Fruit fly (Drosophila melanogaster) whole organism, embryonic: Measurements from ENCODE around the gene Obp99c.

Source experiments
- Abd-B ChIP-seq: fragments of 200-800 bp; sonication (Bioruptor generic); optimal IDR thresholded peaks from 2 replicates; lab custom pipeline; 2018; ENCODE audit warnings: missing biosample characterization, mild to moderate bottlenecking, missing genetic modification characterization, moderate library complexity
- Aef1 ChIP-seq: fragments of 200-800 bp; sonication (Bioruptor generic); IDR thresholded peaks from 3 replicates; pipeline ENCODE4 v1.3.6; 2022; ENCODE audit warnings: missing biosample characterization, missing genetic modification characterization
- B-H1 ChIP-seq: fragments of 200-800 bp; sonication (Bioruptor generic); IDR thresholded peaks from 3 replicates; pipeline ENCODE4 v1.3.6; 2022; ENCODE audit warnings: missing biosample characterization, missing genetic modification characterization
- CG12942 ChIP-seq: fragments of 200-800 bp; sonication (Bioruptor generic); optimal IDR thresholded peaks from 3 replicates; lab custom pipeline; 2016; ENCODE audit warnings: missing biosample characterization, missing genetic modification characterization
- CG16815 ChIP-seq: fragments of 200-800 bp; sonication (Bioruptor generic); optimal IDR thresholded peaks from 3 replicates; lab custom pipeline; 2017; ENCODE audit warnings: missing biosample characterization, mild to moderate bottlenecking, missing genetic modification characterization
- CG17568 ChIP-seq: fragments of 200-800 bp; sonication (Bioruptor generic); optimal IDR thresholded peaks from 2 replicates; lab custom pipeline; 2018; ENCODE audit warnings: missing biosample characterization, mild to moderate bottlenecking, missing genetic modification characterization, moderate library complexity
- CG17612 ChIP-seq: fragments of 200-800 bp; sonication (Bioruptor generic); IDR thresholded peaks from 2 replicates; pipeline ENCODE4 v1.3.6; 2022; ENCODE audit warnings: missing biosample characterization, missing genetic modification characterization
- CG18599 ChIP-seq: fragments of 200-800 bp; sonication (Bioruptor generic); optimal IDR thresholded peaks from 3 replicates; lab custom pipeline; 2017; ENCODE audit warnings: missing biosample characterization, missing genetic modification characterization, mild to moderate bottlenecking, moderate library complexity, missing genetic modification reagents
- CG30020 ChIP-seq: fragments of 200-800 bp; optimal IDR thresholded peaks from 2 replicates; lab custom pipeline; 2019; ENCODE audit warnings: missing biosample characterization, mild to moderate bottlenecking, missing genetic modification characterization, moderate library complexity
- CG31224 ChIP-seq: fragments of 200-800 bp; sonication (Bioruptor generic); IDR thresholded peaks from 2 replicates; pipeline ENCODE4 v1.3.6; 2022; ENCODE audit warnings: missing biosample characterization, missing genetic modification characterization
- CG34422 ChIP-seq: fragments of 200-800 bp; sonication (Bioruptor generic); IDR thresholded peaks from 3 replicates; pipeline ENCODE4 v1.3.6; 2022; ENCODE audit warnings: missing biosample characterization, missing genetic modification characterization
- CG4360 ChIP-seq: fragments of 200-800 bp; sonication (Bioruptor generic); IDR thresholded peaks from 2 replicates; pipeline ENCODE4 v1.3.6; 2022; ENCODE audit warnings: missing biosample characterization, missing genetic modification characterization
- CG43689 ChIP-seq: fragments of 200-800 bp; sonication (Bioruptor generic); IDR thresholded peaks from 2 replicates; pipeline ENCODE4 v1.3.6; 2022; ENCODE audit warnings: missing biosample characterization, missing genetic modification characterization
- CG6254 ChIP-seq: fragments of 200-800 bp; sonication (Bioruptor generic); optimal IDR thresholded peaks from 3 replicates; lab custom pipeline; 2017; ENCODE audit warnings: mild to moderate bottlenecking, missing biosample characterization, missing genetic modification reagents, missing genetic modification characterization
- CG6683 ChIP-seq: fragments of 200-800 bp; sonication (Bioruptor generic); optimal IDR thresholded peaks from 2 replicates; lab custom pipeline; 2017; ENCODE audit warnings: missing biosample characterization, mild to moderate bottlenecking, missing genetic modification characterization, missing genetic modification reagents
- CG6765 ChIP-seq: fragments of 200-800 bp; sonication (Bioruptor generic); optimal IDR thresholded peaks from 3 replicates; lab custom pipeline; 2017; ENCODE audit warnings: missing biosample characterization, mild to moderate bottlenecking, missing genetic modification characterization
- CG6813 ChIP-seq: fragments of 200-800 bp; sonication (Bioruptor generic); optimal IDR thresholded peaks from 2 replicates; lab custom pipeline; 2017; ENCODE audit warnings: missing biosample characterization, missing genetic modification characterization, mild to moderate bottlenecking, moderate library complexity, missing genetic modification reagents
- CG8388 ChIP-seq: fragments of 200-800 bp; sonication (Bioruptor generic); optimal IDR thresholded peaks from 2 replicates; lab custom pipeline; 2019; ENCODE audit warnings: missing biosample characterization, mild to moderate bottlenecking, missing genetic modification characterization, moderate library complexity
- CG8478 ChIP-seq: fragments of >200 bp; optimal IDR thresholded peaks from 2 replicates; lab custom pipeline; 2018
- Gug ChIP-seq: fragments of 200-800 bp; sonication (Bioruptor generic); IDR thresholded peaks from 4 replicates; pipeline ENCODE4 v1.3.6; 2022; ENCODE audit warnings: missing biosample characterization, missing genetic modification characterization
- HHEX ChIP-seq: fragments of 200-800 bp; sonication (Bioruptor generic); optimal IDR thresholded peaks from 3 replicates; lab custom pipeline; 2017; ENCODE audit warnings: missing biosample characterization, mild to moderate bottlenecking, missing genetic modification characterization, missing genetic modification reagents
- HLH54F ChIP-seq: fragments of 200-800 bp; sonication (Bioruptor generic); optimal IDR thresholded peaks from 3 replicates; lab custom pipeline; 2016; ENCODE audit warnings: missing biosample characterization, missing genetic modification characterization
- HLHmδ ChIP-seq: fragments of 200-800 bp; sonication (Bioruptor generic); optimal IDR thresholded peaks from 2 replicates; lab custom pipeline; 2018; ENCODE audit warnings: missing biosample characterization, mild to moderate bottlenecking, missing genetic modification characterization, moderate library complexity
- Hand ChIP-seq: fragments of 200-800 bp; sonication (Bioruptor generic); optimal IDR thresholded peaks from 2 replicates; lab custom pipeline; 2017; ENCODE audit warnings: mild to moderate bottlenecking, missing biosample characterization, missing genetic modification reagents, missing genetic modification characterization
- NC2α ChIP-seq: fragments of 200-800 bp; sonication (Bioruptor generic); optimal IDR thresholded peaks from 2 replicates; lab custom pipeline; 2016; ENCODE audit warnings: missing biosample characterization, missing genetic modification characterization
- Nf-YA ChIP-seq: fragments of 200-800 bp; sonication (Bioruptor generic); IDR thresholded peaks from 2 replicates; pipeline ENCODE4 v1.3.6; 2022; ENCODE audit warnings: missing biosample characterization, missing genetic modification characterization
- Opbp ChIP-seq: fragments of 200-800 bp; sonication (Bioruptor generic); IDR thresholded peaks from 3 replicates; pipeline ENCODE4 v1.3.6; 2022; ENCODE audit warnings: missing biosample characterization, missing genetic modification characterization; ENCODE audit not compliant: partially characterized antibody
- Rx ChIP-seq: fragments of 200-800 bp; sonication (Bioruptor generic); IDR thresholded peaks from 2 replicates; pipeline ENCODE4 v1.3.6; 2022; ENCODE audit warnings: missing biosample characterization, missing genetic modification characterization
- Sox102F ChIP-seq: fragments of 200-800 bp; sonication (Bioruptor generic); optimal IDR thresholded peaks from 2 replicates; lab custom pipeline; 2018; ENCODE audit warnings: missing biosample characterization, mild to moderate bottlenecking, missing genetic modification characterization, moderate library complexity
- Sry-δ ChIP-seq: fragments of 200-800 bp; sonication (Bioruptor generic); optimal IDR thresholded peaks from 2 replicates; lab custom pipeline; 2016; ENCODE audit warnings: missing biosample characterization, missing genetic modification characterization
- bcd ChIP-seq: fragments of 200-800 bp; sonication (Bioruptor generic); optimal IDR thresholded peaks from 2 replicates; lab custom pipeline; 2017; ENCODE audit warnings: missing biosample characterization, mild to moderate bottlenecking, missing genetic modification characterization
- bigmax ChIP-seq: fragments of 200-800 bp; sonication (Bioruptor generic); optimal IDR thresholded peaks from 2 replicates; lab custom pipeline; 2018; ENCODE audit warnings: missing biosample characterization, mild to moderate bottlenecking, missing genetic modification characterization
- caup ChIP-seq: fragments of 200-800 bp; sonication (Bioruptor generic); optimal IDR thresholded peaks from 3 replicates; lab custom pipeline; 2017; ENCODE audit warnings: missing biosample characterization, mild to moderate bottlenecking, missing genetic modification characterization, moderate library complexity; ENCODE audit not compliant: severe bottlenecking
- chm ChIP-seq: fragments of 200-800 bp; sonication (Bioruptor generic); IDR thresholded peaks from 2 replicates; pipeline ENCODE4 v1.3.6; 2022; ENCODE audit warnings: missing biosample characterization, missing genetic modification characterization
- dysf ChIP-seq: fragments of 200-800 bp; sonication (Bioruptor generic); IDR thresholded peaks from 3 replicates; pipeline ENCODE4 v1.3.6; 2022; ENCODE audit warnings: missing biosample characterization, missing genetic modification characterization
- emc ChIP-seq: fragments of 200-800 bp; sonication (Bioruptor generic); optimal IDR thresholded peaks from 2 replicates; lab custom pipeline; 2016; ENCODE audit warnings: missing biosample characterization, missing genetic modification characterization
- gem ChIP-seq: fragments of 200-800 bp; sonication (Bioruptor generic); optimal IDR thresholded peaks from 2 replicates; lab custom pipeline; 2019; ENCODE audit warnings: missing biosample characterization, mild to moderate bottlenecking, missing genetic modification characterization, moderate library complexity
- gsb-n ChIP-seq: fragments of 200-800 bp; sonication (Bioruptor generic); optimal IDR thresholded peaks from 3 replicates; lab custom pipeline; 2018; ENCODE audit warnings: missing biosample characterization, mild to moderate bottlenecking, missing genetic modification characterization
- her ChIP-seq: fragments of 200-800 bp; sonication (Bioruptor generic); optimal IDR thresholded peaks from 2 replicates; lab custom pipeline; 2016; ENCODE audit warnings: missing biosample characterization, missing genetic modification characterization
- hkb ChIP-seq, 2 experiments: fragments of 200-800 bp in 1 of 2; fragments of >200 bp in 1 of 2; sonication (Bioruptor generic) in 1 of 2; IDR thresholded peaks in 1 of 2; optimal IDR thresholded peaks in 1 of 2; 2 replicates each; pipeline versions ENCODE4 v1.3.6 to Lab custom; 2017 to 2022; ENCODE audit warnings: missing biosample characterization in 1 of 2, missing genetic modification characterization in 1 of 2
- inv ChIP-seq: fragments of 200-800 bp; sonication (Bioruptor generic); IDR thresholded peaks from 2 replicates; pipeline ENCODE4 v1.3.6; 2022; ENCODE audit warnings: missing biosample characterization, missing genetic modification characterization; ENCODE audit not compliant: partially characterized antibody
- knrl ChIP-seq: fragments of 200-800 bp; sonication (Bioruptor generic); IDR thresholded peaks from 3 replicates; pipeline ENCODE4 v1.3.6; 2022; ENCODE audit warnings: missing biosample characterization, missing genetic modification characterization; ENCODE audit not compliant: partially characterized antibody
- pita ChIP-seq: fragments of 200-800 bp; sonication (Bioruptor generic); optimal IDR thresholded peaks from 2 replicates; lab custom pipeline; 2017; ENCODE audit warnings: missing biosample characterization, mild to moderate bottlenecking, missing genetic modification characterization
- repo ChIP-seq: fragments of 200-800 bp; sonication (Bioruptor generic); optimal IDR thresholded peaks from 2 replicates; lab custom pipeline; 2016; ENCODE audit warnings: missing biosample characterization, missing genetic modification characterization
- shn ChIP-seq: fragments of 200-800 bp; sonication (Bioruptor generic); optimal IDR thresholded peaks from 3 replicates; lab custom pipeline; 2016; ENCODE audit warnings: missing biosample characterization, missing genetic modification characterization
- slp2 ChIP-seq: fragments of 200-800 bp; sonication (Bioruptor generic); optimal IDR thresholded peaks from 2 replicates; lab custom pipeline; 2016; ENCODE audit warnings: missing biosample characterization, missing genetic modification characterization
- sna ChIP-seq: fragments of 200-800 bp; sonication (Bioruptor generic); IDR thresholded peaks from 2 replicates; pipeline ENCODE4 v1.3.6; 2022; ENCODE audit warnings: missing biosample characterization, missing genetic modification characterization; ENCODE audit not compliant: partially characterized antibody
- tap ChIP-seq: fragments of 200-800 bp; optimal IDR thresholded peaks from 3 replicates; lab custom pipeline; 2019; ENCODE audit warnings: missing biosample characterization, mild to moderate bottlenecking, missing genetic modification characterization, moderate library complexity
- trh ChIP-seq: fragments of 200-800 bp; sonication (Bioruptor generic); optimal IDR thresholded peaks from 2 replicates; lab custom pipeline; 2016; ENCODE audit warnings: missing biosample characterization, missing genetic modification characterization
- ttk ChIP-seq: fragments of 200-800 bp; sonication (Bioruptor generic); IDR thresholded peaks from 2 replicates; pipeline ENCODE4 v2.1.2; 2022; ENCODE audit warnings: missing biosample characterization, missing genetic modification characterization

The Obp99c gene

DNA sequence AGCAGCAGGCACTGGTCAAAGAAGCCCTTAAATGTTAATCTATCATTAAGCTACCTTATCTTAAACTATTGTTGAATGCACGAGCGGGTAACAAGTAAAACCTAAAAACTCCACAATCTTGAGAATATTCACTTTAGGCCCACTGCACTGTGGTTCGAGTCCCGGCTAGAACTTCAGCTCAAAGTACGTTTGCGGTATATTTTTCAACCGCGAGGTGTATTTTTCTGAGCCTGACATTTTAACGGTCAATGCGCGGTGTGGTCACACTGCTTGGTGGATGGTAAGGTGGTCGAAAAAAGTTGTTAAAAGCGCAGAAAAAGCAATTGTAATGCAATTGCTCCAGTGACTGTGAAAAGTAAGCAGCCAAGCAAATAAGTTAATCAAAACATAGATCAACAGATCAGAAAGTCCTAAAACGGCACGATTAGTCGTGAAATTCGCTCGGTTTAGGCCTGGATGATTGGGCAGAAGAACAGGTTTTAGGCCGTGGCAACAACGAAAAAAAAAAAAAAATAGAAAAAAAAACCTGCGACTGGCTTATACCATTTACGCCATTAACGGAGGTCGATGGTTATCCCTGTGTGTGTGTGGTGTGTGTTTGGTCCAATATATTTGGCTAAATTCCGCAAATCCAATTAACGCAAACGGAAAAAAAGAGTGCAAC is 36.6 kb upstream of the Obp99c start, which contains the start of gene Kul (continued):
- TF ChIP-seq inv (no peak), Opbp (GFP tag; lab: Robert Waterston, UW) (peak; percentile 63; the same call in 2 of the 3 replicates), HHEX (GFP tag; lab: Kevin White, UChicago) (no peak), CG31224 (GFP tag; lab: Robert Waterston, UW) (no peak), B-H1 (GFP tag; lab: Robert Waterston, UW) (no peak), Aef1 (GFP tag; lab: Robert Waterston, UW) (no peak), Sry-δ (GFP tag; lab: Kevin White, UChicago) (peak; percentile 40), CG16815 (GFP tag; lab: Kevin White, UChicago) (no peak), CG4360 (no peak), Hand (GFP tag; lab: Kevin White, UChicago) (no peak), CG12942 (GFP tag; lab: Kevin White, UChicago) (no peak), gem (tag; lab: Kevin White, UChicago) (no peak), knrl (GFP tag; lab: Robert Waterston, UW) (peak; percentile 28; the same call in 1 of the 3 replicates), CG34422 (no peak; the same call in 2 of the 3 replicates), CG6254 (GFP tag; lab: Kevin White, UChicago) (no peak), shn (GFP tag; lab: Kevin White, UChicago) (no peak), tap (tag; lab: Kevin White, UChicago) (no peak), slp2 (GFP tag; lab: Kevin White, UChicago) (no peak), HLH54F (GFP tag; lab: Kevin White, UChicago) (no peak), CG8388 (GFP tag; lab: Kevin White, UChicago) (no peak), Abd-B (GFP tag; lab: Kevin White, UChicago) (no peak), CG17568 (GFP tag; lab: Kevin White, UChicago) (no peak), bigmax (GFP tag; lab: Kevin White, UChicago) (no peak), CG6683 (no peak), gsb-n (no peak), bcd (GFP tag; lab: Kevin White, UChicago) (peak; percentile 2), NC2α (no peak), Gug (GFP tag; lab: Robert Waterston, UW) (no peak), her (GFP tag; lab: Kevin White, UChicago) (no peak), CG6765 (GFP tag; lab: Kevin White, UChicago) (no peak), chm (no peak), repo (no peak), sna (GFP tag; lab: Robert Waterston, UW) (no peak), hkb (optimal IDR thresholded peaks at IDR 0.05; lab: Kevin White, UChicago) (no peak), hkb (GFP tag; IDR thresholded peaks at IDR 0.05; lab: Robert Waterston, UW) (0 out of 2 replicates have a peak, but pooled peaks have one; percentile 20), CG30020 (no peak), caup (GFP tag; lab: Kevin White, UChicago) (no peak), CG8478 (lab: Kevin White, UChicago) (no peak), dysf (GFP tag; lab: Robert Waterston, UW) (no peak), trh (GFP tag; lab: Kevin White, UChicago) (no peak), Sox102F (GFP tag; lab: Kevin White, UChicago) (no peak), CG17612 (GFP tag; lab: Robert Waterston, UW) (no peak), CG6813 (no peak), pita (peak; percentile 50), CG18599 (GFP tag; lab: Kevin White, UChicago) (no peak), CG43689 (GFP tag; lab: Robert Waterston, UW) (no peak), emc (GFP tag; lab: Kevin White, UChicago) (no peak), ttk (GFP tag; lab: Robert Waterston, UW) (no peak), Nf-YA (no peak), HLHmδ (GFP tag; lab: Kevin White, UChicago) (no peak), Rx (GFP tag; lab: Robert Waterston, UW) (no peak)
